Fruit fly (Drosophila melanogaster) Kc167 (cell line): ENCODE results near the gene CG9452.

Experiments used
- h ChIP-seq: fragments of >200 bp; optimal IDR thresholded peaks from 3 replicates; lab custom pipeline; 2018; ENCODE audit warnings: missing external identifiers
- insv ChIP-seq: fragments of >200 bp; optimal IDR thresholded peaks from 3 replicates; lab custom pipeline; 2018; ENCODE audit warnings: missing external identifiers

dm6 chr3L:19512672-19513071 is 9.0 kb upstream of the CG9452 start:
- TF ChIP-seq insv, result no peak
- TF ChIP-seq h, result no peak
